Worm (Caenorhabditis elegans) whole organism, L3 larva: ENCODE results near the gene E01G4.3.

Experiments used
- R02D3.7 ChIP-seq: fragments of 150-350 bp; optimal IDR thresholded peaks from 2 replicates; lab custom pipeline; 2014; ENCODE audit warnings: missing biosample characterization, missing genetic modification characterization
- ZK546.5 ChIP-seq: sonication (generic microtip); optimal IDR thresholded peaks from 2 replicates; lab custom pipeline; 2017; ENCODE audit warnings: missing biosample characterization, missing genetic modification characterization
- ama-1 ChIP-seq: fragments of 150-350 bp; optimal IDR thresholded peaks from 2 replicates; lab custom pipeline; 2018
- ceh-82 ChIP-seq: fragments of 150-350 bp; optimal IDR thresholded peaks from 2 replicates; lab custom pipeline; 2014; ENCODE audit warnings: missing biosample characterization, missing genetic modification characterization
- daf-12 ChIP-seq: fragments of 150-350 bp; optimal IDR thresholded peaks from 2 replicates; lab custom pipeline; 2014; ENCODE audit warnings: missing biosample characterization, missing genetic modification reagents, missing genetic modification characterization
- egl-27 ChIP-seq: sonication (generic microtip); optimal IDR thresholded peaks from 4 replicates; lab custom pipeline; 2017; ENCODE audit warnings: missing biosample characterization, missing genetic modification reagents, missing genetic modification characterization
- egl-5 ChIP-seq: fragments of 150-350 bp; optimal IDR thresholded peaks from 2 replicates; lab custom pipeline; 2017; ENCODE audit warnings: missing biosample characterization, missing genetic modification reagents, missing genetic modification characterization, inconsistent platforms
- elt-1 ChIP-seq: fragments of 150-350 bp; optimal IDR thresholded peaks from 2 replicates; lab custom pipeline; 2014; ENCODE audit warnings: missing biosample characterization, missing genetic modification characterization
- elt-2 ChIP-seq: sonication (generic microtip); optimal IDR thresholded peaks from 2 replicates; lab custom pipeline; 2016; ENCODE audit warnings: missing genetic modification reagents, mild to moderate bottlenecking, missing genetic modification characterization, missing compliant biosample characterization
- eor-1 ChIP-seq, 2 experiments: fragments of 150-350 bp; optimal IDR thresholded peaks; 2 replicates each; lab custom pipeline; 2014 to 2018; ENCODE audit warnings: missing biosample characterization in 2 of 2, missing genetic modification characterization in 2 of 2
- fkh-2 ChIP-seq: fragments of 150-350 bp; optimal IDR thresholded peaks from 2 replicates; lab custom pipeline; 2014; ENCODE audit warnings: missing biosample characterization, missing genetic modification reagents, missing genetic modification characterization
- fos-1 ChIP-seq: fragments of 150-350 bp; optimal IDR thresholded peaks from 2 replicates; lab custom pipeline; 2014; ENCODE audit warnings: missing biosample characterization, missing genetic modification characterization
- jun-1 ChIP-seq: fragments of 150-350 bp; optimal IDR thresholded peaks from 2 replicates; lab custom pipeline; 2014; ENCODE audit warnings: missing biosample characterization, missing genetic modification reagents, missing genetic modification characterization
- lin-15B ChIP-seq: fragments of 150-350 bp; optimal IDR thresholded peaks from 2 replicates; lab custom pipeline; 2014; ENCODE audit warnings: missing biosample characterization, missing genetic modification characterization
- nfya-1 ChIP-seq: sonication (generic microtip); optimal IDR thresholded peaks from 2 replicates; lab custom pipeline; 2017; ENCODE audit warnings: missing genetic modification characterization, mild to moderate bottlenecking, missing compliant biosample characterization, antibody characterized with exemption, moderate library complexity; ENCODE audit not compliant: insufficient read depth
- nhr-11 ChIP-seq: fragments of 150-350 bp; optimal IDR thresholded peaks from 2 replicates; lab custom pipeline; 2014; ENCODE audit warnings: missing biosample characterization, missing genetic modification characterization
- nhr-12 ChIP-seq: fragments of 150-350 bp; optimal IDR thresholded peaks from 2 replicates; lab custom pipeline; 2014; ENCODE audit warnings: missing biosample characterization, missing genetic modification characterization
- nhr-23 ChIP-seq: fragments of 150-350 bp; optimal IDR thresholded peaks from 2 replicates; lab custom pipeline; 2014; ENCODE audit warnings: missing biosample characterization, missing genetic modification reagents, missing genetic modification characterization
- nhr-237 ChIP-seq: fragments of 150-350 bp; optimal IDR thresholded peaks from 2 replicates; lab custom pipeline; 2014; ENCODE audit warnings: missing biosample characterization, missing genetic modification characterization
- nhr-25 ChIP-seq: sonication (generic microtip); optimal IDR thresholded peaks from 2 replicates; lab custom pipeline; 2017; ENCODE audit warnings: missing biosample characterization, missing genetic modification characterization
- nhr-43 ChIP-seq: sonication (generic microtip); optimal IDR thresholded peaks from 2 replicates; lab custom pipeline; 2016; ENCODE audit warnings: mild to moderate bottlenecking, missing genetic modification characterization, missing compliant biosample characterization; ENCODE audit not compliant: poor library complexity, severe bottlenecking
- nhr-67 ChIP-seq: fragments of 150-350 bp; optimal IDR thresholded peaks from 2 replicates; lab custom pipeline; 2014; ENCODE audit warnings: missing biosample characterization, missing genetic modification characterization
- nhr-76 ChIP-seq: fragments of 150-350 bp; sonication (generic microtip); optimal IDR thresholded peaks from 5 replicates; lab custom pipeline; 2014; ENCODE audit warnings: missing biosample characterization, missing genetic modification characterization
- nhr-77 ChIP-seq: fragments of 150-350 bp; optimal IDR thresholded peaks from 2 replicates; lab custom pipeline; 2014; ENCODE audit warnings: missing biosample characterization, missing genetic modification characterization
- pha-4 ChIP-seq: fragments of 150-350 bp; optimal IDR thresholded peaks from 2 replicates; lab custom pipeline; 2014; ENCODE audit warnings: missing biosample characterization, missing genetic modification reagents, missing genetic modification characterization
- pqm-1 ChIP-seq: fragments of 150-350 bp; optimal IDR thresholded peaks from 2 replicates; lab custom pipeline; 2017; ENCODE audit warnings: missing biosample characterization, missing genetic modification characterization, inconsistent platforms
- sea-2 ChIP-seq: fragments of 150-350 bp; sonication (generic microtip); optimal IDR thresholded peaks from 4 replicates; lab custom pipeline; 2014; ENCODE audit warnings: missing biosample characterization, missing genetic modification reagents, missing genetic modification characterization
- skn-1 ChIP-seq: fragments of 150-350 bp; optimal IDR thresholded peaks from 2 replicates; lab custom pipeline; 2014; ENCODE audit warnings: missing biosample characterization, missing genetic modification characterization
- snpc-4 ChIP-seq: fragments of 150-350 bp; optimal IDR thresholded peaks from 2 replicates; lab custom pipeline; 2014; ENCODE audit warnings: missing biosample characterization, missing genetic modification characterization
- tbx-2 ChIP-seq: sonication (generic microtip); optimal IDR thresholded peaks from 2 replicates; lab custom pipeline; 2016; ENCODE audit warnings: mild to moderate bottlenecking, missing genetic modification characterization, missing compliant biosample characterization
- unc-39 ChIP-seq: sonication (generic microtip); optimal IDR thresholded peaks from 4 replicates; lab custom pipeline; 2017; ENCODE audit warnings: missing biosample characterization, missing genetic modification characterization
- zag-1 ChIP-seq: fragments of 150-350 bp; optimal IDR thresholded peaks from 2 replicates; lab custom pipeline; 2014; ENCODE audit warnings: missing biosample characterization, missing genetic modification characterization
- ztf-11 ChIP-seq: fragments of 150-350 bp; optimal IDR thresholded peaks from 2 replicates; lab custom pipeline; 2014; ENCODE audit warnings: missing biosample characterization, missing genetic modification characterization
- ztf-4 ChIP-seq: fragments of 150-350 bp; optimal IDR thresholded peaks from 2 replicates; lab custom pipeline; 2014; ENCODE audit warnings: missing biosample characterization, missing genetic modification characterization

Gene E01G4.3

DNA sequence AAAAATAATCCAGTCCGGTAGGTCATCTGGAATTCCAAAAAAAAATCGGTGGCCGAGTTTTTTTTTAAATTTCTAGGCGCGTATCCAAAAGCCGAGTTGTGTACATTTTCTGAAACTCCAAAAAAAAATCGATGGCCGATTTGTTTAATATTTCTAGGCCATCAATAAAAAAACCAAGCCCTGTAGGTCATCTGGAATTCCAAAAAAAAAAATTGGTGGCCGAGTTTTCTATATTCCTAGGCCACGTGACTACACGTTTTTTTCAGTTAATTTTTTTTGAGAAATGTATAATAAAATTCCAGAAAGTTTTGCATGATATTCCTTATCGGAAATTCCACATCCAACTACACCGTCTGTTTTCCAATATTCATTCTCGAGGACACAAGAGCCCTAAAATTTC, 48.2 kb upstream of the E01G4.3 start, which contains the start of gene sre-45:
Gene sre-45, plus strand, starts transcription at position 301 of the 400 bp plus-strand sequence.
- TF ChIP-seq snpc-4 (no peak), jun-1 (tag; lab: Kevin White, UChicago) (no peak), nhr-43 (no peak), nhr-12 (tag; lab: Kevin White, UChicago) (no peak), nhr-237 (tag; lab: Kevin White, UChicago) (no peak), nhr-25 (tag; lab: Kevin White, UChicago) (no peak), nhr-11 (no peak), ZK546.5 (tag; lab: Kevin White, UChicago) (no peak), ztf-11 (tag; lab: Kevin White, UChicago) (no peak), skn-1 (tag; lab: Kevin White, UChicago) (no peak), egl-27 (tag; lab: Kevin White, UChicago) (no peak), unc-39 (no peak), nhr-67 (tag; lab: Kevin White, UChicago) (no peak), zag-1 (tag; lab: Kevin White, UChicago) (no peak), R02D3.7 (tag; lab: Kevin White, UChicago) (no peak), ztf-4 (no peak), ceh-82 (tag; lab: Kevin White, UChicago) (no peak), sea-2 (no peak)

DNA sequence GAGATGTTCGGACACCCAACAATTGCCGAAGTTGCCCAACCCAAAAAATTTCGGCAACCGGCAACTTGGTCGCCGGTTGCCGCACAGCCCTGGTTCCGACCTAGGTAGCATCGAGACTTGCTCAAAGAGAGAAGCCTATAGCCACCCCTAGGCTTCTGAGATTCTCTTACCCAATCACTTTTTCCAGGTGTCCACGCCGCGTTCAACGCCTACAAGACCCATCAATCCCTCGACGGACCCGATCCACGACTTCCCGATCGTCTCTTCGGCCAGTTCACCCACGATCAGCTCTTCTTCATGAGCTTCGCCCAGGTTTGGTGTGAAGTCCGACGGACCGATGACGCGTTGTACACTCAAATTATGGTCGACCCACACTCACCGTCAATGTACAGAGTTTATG, 46.4 kb upstream of the E01G4.3 start:
- TF ChIP-seq R02D3.7 (tag; lab: Kevin White, UChicago) (no peak), nhr-67 (tag; lab: Kevin White, UChicago) (no peak), unc-39 (no peak), egl-27 (tag; lab: Kevin White, UChicago) (no peak), daf-12 (no peak), elt-1 (tag; lab: Kevin White, UChicago) (no peak), nhr-11 (no peak), nhr-77 (tag; lab: Kevin White, UChicago) (no peak), ceh-82 (tag; lab: Kevin White, UChicago) (no peak), elt-2 (tag; lab: Kevin White, UChicago) (no peak), nhr-43 (no peak), tbx-2 (tag; lab: Kevin White, UChicago) (no peak), lin-15B (no peak), skn-1 (tag; lab: Kevin White, UChicago) (no peak), nfya-1 (no peak)
- TF ChIP-seq, all 47 proteins: peak for 0

DNA sequence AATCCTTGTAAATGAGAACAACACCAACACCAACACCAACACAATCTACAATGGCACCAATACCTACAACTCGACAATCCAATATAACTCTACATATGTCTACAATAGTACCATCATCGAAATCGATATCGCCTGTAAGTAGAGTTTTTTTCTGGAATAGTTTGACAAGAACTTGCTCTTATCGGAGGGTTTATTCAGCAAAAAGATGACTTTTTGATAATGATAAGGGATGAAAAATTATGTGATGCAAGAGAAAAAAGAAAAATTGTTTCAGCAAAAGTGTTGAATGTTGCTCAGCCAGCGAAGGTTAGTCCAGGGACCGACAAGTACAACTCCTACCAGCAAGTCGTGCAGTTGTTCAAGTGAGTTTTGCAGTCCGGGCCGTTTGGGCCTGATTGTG, 39.2 kb upstream of the E01G4.3 start:
- TF ChIP-seq nhr-43 (no peak), elt-2 (tag; lab: Kevin White, UChicago) (peak; percentile 56), pqm-1 (tag; lab: Kevin White, UChicago) (peak; percentile 1)

ce11 chrII:13507535-13507934, 38.1 kb upstream of the E01G4.3 start, which contains the start of gene nep-17:
TSS of gene nep-17 (plus strand) at chrII:13507819.
- TF ChIP-seq ZK546.5 (tag; lab: Kevin White, UChicago) (no peak), pqm-1 (tag; lab: Kevin White, UChicago) (peak; percentile 80), nfya-1 (no peak), zag-1 (tag; lab: Kevin White, UChicago) (no peak), elt-1 (tag; lab: Kevin White, UChicago) (no peak), jun-1 (tag; lab: Kevin White, UChicago) (no peak), elt-2 (tag; lab: Kevin White, UChicago) (peak; percentile 82), ama-1 (lab: Kevin White, UChicago) (no peak), tbx-2 (tag; lab: Kevin White, UChicago) (no peak), ztf-11 (tag; lab: Kevin White, UChicago) (no peak), nhr-237 (tag; lab: Kevin White, UChicago) (no peak), nhr-23 (tag; lab: Kevin White, UChicago) (no peak), fos-1 (tag; lab: Kevin White, UChicago) (no peak), fkh-2 (tag; lab: Kevin White, UChicago) (no peak), egl-5 (tag; lab: Kevin White, UChicago) (no peak), eor-1 (tag; optimal IDR thresholded peaks at IDR 0.05; lab: Kevin White, UChicago) (no peak), pha-4 (tag; lab: Kevin White, UChicago) (no peak), daf-12 (no peak), unc-39 (no peak), nhr-76 (tag; lab: Kevin White, UChicago) (no peak), skn-1 (tag; lab: Kevin White, UChicago) (peak; percentile 66)
